Worm (Caenorhabditis elegans): ENCODE results near the gene ZC196.3.
"Not testable (repeated sequence)": the region's sequence is repeated elsewhere in the genome, so short reads cannot be mapped to it uniquely, and the experiment has no call there.

The ZC196.3 gene

DNA sequence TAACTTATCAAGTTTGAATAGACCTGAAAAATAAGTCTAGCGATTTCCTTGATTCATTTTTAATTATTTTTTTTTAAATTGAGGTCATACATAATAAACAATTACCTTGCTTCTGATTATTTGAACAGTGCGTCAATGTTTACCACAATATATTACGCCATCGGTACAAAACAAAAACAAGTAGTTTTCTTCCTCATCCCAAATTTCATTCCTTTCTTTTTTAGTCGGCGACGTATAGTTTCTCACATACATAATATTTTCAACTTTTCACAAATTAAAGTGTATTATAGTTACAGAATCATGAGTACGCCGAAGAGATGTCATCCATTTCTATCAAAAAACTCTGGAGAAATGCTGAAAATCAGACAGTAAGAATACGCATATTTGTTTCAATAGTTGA, 10.2 kb upstream of the ZC196.3 start, which contains the start of gene droe-8:
TSS of gene droe-8 (plus strand) at position 301 of the 400 bp plus-strand sequence.
- not testable (repeated sequence) for TF ChIP-seq elt-3 (tag; optimal IDR thresholded peaks at IDR 0.05); unc-98 (GFP tag; IDR thresholded peaks at IDR 0.05); jun-1 (tag; optimal IDR thresholded peaks at IDR 0.05)

DNA sequence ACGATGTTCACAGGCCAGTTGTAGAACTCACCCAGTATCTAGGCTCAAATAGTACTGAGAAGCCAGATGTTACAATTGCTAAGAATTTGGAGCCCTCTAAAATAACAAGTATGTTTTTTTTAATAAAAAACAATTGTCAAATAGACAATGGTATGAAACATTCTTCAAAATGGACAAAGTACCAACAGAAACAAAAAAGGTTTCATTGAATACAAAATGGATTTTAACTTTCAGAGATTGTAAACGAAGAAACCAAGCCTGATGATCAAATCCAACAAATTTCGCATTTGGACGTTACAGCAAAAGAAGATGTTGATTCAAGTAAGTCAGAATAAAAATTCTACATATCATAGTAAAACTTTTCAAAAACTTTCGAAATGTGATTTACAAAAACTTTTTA, 9.4 kb upstream of the ZC196.3 start, which contains the start of gene ZC196.9:
TSS of gene ZC196.9 (minus strand) at position 101 of the 400 bp plus-strand sequence.
- TF ChIP-seq jun-1 (tag; optimal IDR thresholded peaks at IDR 0.05) (no peak), pag-3 (tag; optimal IDR thresholded peaks at IDR 0.05; ENCODE audit: borderline replicate concordance, insufficient read depth) (no peak), zip-4 (GFP tag; optimal IDR thresholded peaks at IDR 0.05) (no peak), nhr-28 (tag; optimal IDR thresholded peaks at IDR 0.05) (no peak), mdl-1 (tag; optimal IDR thresholded peaks at IDR 0.05) (no peak), ceh-63 (GFP tag; optimal IDR thresholded peaks at IDR 0.05) (no peak), skn-1 (tag; optimal IDR thresholded peaks at IDR 0.05) (no peak), nhr-12 (tag; optimal IDR thresholded peaks at IDR 0.05) (no peak), nhr-11 (tag; optimal IDR thresholded peaks at IDR 0.05) (no peak), lin-13 (GFP tag; optimal IDR thresholded peaks at IDR 0.05) (no peak), nhr-85 (tag) (no peak), elt-3 (tag; optimal IDR thresholded peaks at IDR 0.05) (no peak), nhr-76 (tag; optimal IDR thresholded peaks at IDR 0.05) (no peak), grh-1 (GFP tag; IDR thresholded peaks at IDR 0.05) (no peak), ces-1 (GFP tag; optimal IDR thresholded peaks at IDR 0.05) (no peak), aha-1 (tag; optimal IDR thresholded peaks at IDR 0.05) (no peak), mef-2 (tag; optimal IDR thresholded peaks at IDR 0.05) (no peak), rnt-1 (tag; optimal IDR thresholded peaks at IDR 0.05) (no peak), nhr-84 (tag; optimal IDR thresholded peaks at IDR 0.05) (no peak), fkh-10 (GFP tag; optimal IDR thresholded peaks at IDR 0.05) (no peak)

DNA sequence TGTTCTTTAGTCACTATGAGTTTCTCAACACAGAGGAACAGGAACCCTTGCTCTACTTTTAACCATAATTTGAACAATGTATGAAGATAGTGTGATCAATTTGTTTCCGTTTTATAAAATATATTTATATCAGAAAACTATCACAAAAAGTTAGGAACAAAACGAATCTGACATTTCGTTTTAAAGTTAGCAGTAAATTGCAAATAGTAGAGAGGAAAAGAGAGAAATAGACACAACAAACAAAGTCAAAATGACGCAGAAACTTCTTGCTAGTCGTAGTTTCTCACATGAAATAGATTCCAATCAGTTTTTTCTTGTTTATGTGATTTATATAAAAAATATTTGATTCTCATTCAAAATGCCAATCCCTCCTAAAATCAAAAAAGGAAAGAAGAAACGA, 7.4 kb upstream of the ZC196.3 start, which contains the start of gene ZC196.5:
TSS of gene ZC196.5 (plus strand) at position 301 of the 400 bp plus-strand sequence.
- TF ChIP-seq fkh-10 (GFP tag; optimal IDR thresholded peaks at IDR 0.05): no peak
- no peak for TF ChIP-seq dpl-1 (GFP tag; optimal IDR thresholded peaks at IDR 0.05)

DNA sequence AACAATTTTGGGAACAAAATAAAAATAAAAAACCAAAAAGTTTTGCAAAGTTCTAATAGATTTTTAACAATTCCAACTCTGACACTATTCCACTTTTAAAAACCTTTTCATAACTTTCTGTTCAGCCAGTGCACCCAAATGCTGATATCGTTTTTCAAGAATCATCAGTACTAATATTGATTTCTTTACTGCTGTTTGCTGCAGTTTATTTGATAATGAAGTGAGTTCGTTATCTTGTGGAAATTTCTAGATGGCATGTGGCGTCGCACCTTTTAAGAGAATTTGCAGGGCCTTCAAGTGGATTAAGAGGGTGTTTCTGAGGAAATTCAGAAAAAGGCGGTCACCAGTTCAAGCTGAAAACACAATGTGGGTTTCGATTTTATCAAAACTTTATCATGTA, 5.5 kb upstream of the ZC196.3 start:
- no peak for TF ChIP-seq ztf-4 (tag; optimal IDR thresholded peaks at IDR 0.05)
- no peak for TF ChIP-seq nhr-28 (tag; optimal IDR thresholded peaks at IDR 0.05)
- no peak for TF ChIP-seq dsc-1 (tag; optimal IDR thresholded peaks at IDR 0.05)
- peak; percentile 21 for TF ChIP-seq elt-2 (tag; optimal IDR thresholded peaks at IDR 0.05)
- TF ChIP-seq fos-1 (tag; optimal IDR thresholded peaks at IDR 0.05): no peak
- no peak for TF ChIP-seq lin-14 (GFP tag; optimal IDR thresholded peaks at IDR 0.05)

DNA sequence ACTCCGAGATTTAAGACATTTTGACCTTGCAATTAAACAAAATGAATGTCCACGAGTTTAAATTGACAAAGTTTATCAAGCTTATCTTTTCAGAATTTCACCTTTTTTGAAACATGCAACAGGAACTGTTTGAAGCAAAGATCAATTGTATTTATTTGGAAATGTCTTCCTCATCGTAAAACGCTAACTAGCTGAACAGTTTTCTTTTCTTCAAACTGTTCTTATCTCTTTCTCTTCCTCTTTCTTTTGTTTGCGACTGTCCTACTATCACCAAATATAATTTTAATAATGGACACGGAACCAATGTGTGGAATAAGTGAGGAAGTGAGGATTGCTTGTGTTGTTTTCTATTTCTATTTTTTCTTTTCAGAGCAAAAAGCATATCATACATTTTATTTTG, 3.5 kb upstream of the ZC196.3 start, which contains the start of gene ZC196.4:
TSS of gene ZC196.4 (plus strand) at position 173 of the 400 bp plus-strand sequence.
- TF ChIP-seq elt-2 (tag; optimal IDR thresholded peaks at IDR 0.05) (peak; percentile 36), nhr-84 (tag; optimal IDR thresholded peaks at IDR 0.05) (no peak), egl-13 (tag; optimal IDR thresholded peaks at IDR 0.05) (no peak), mdl-1 (tag; optimal IDR thresholded peaks at IDR 0.05) (no peak)

DNA sequence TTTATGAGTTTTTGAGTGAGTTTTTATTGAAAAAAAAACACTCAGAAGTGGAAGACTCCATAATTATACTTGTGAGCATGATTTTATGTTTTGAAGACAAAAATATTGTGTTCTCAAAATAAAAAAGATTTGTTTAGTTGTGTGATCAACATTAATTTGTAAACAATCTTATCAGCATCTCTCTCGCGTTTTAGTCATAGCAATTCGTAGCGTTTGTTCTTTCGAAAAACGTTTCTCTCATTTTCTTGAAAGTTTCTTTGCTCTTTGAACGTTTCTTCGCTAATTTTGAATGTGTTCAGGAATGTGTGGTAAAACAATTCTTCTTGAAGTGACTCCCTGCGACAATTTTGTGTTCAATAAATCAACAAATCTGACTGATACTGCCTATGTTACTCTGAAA, 2.7 kb downstream of the ZC196.3 start, which contains the start of gene ZC196.2:
TSS of gene ZC196.2 (plus strand) at position 301 of the 400 bp plus-strand sequence.
- TF ChIP-seq hpl-2 (GFP tag; optimal IDR thresholded peaks at IDR 0.05): no peak
- TF ChIP-seq egl-27 (tag; optimal IDR thresholded peaks at IDR 0.05): no peak
- TF ChIP-seq zip-4 (GFP tag; optimal IDR thresholded peaks at IDR 0.05): no peak
- TF ChIP-seq irx-1 (tag; optimal IDR thresholded peaks at IDR 0.05): no peak
- no peak for TF ChIP-seq F16B12.6 (tag; optimal IDR thresholded peaks at IDR 0.05)
- TF ChIP-seq lin-13 (GFP tag; optimal IDR thresholded peaks at IDR 0.05): no peak
- TF ChIP-seq sup-37 (GFP tag; optimal IDR thresholded peaks at IDR 0.05): no peak
- no peak for TF ChIP-seq ceh-63 (GFP tag; optimal IDR thresholded peaks at IDR 0.05)
- no peak for TF ChIP-seq lir-3 (tag; optimal IDR thresholded peaks at IDR 0.05; ENCODE audit: poor library complexity)
- TF ChIP-seq vab-15 (tag; optimal IDR thresholded peaks at IDR 0.05): no peak

All from whole organism, L1 larva.